Worm (Caenorhabditis elegans): ENCODE results near the gene apc-2.

- TF ChIP-seq peb-1 (tag; optimal IDR thresholded peaks at IDR 0.05) (no peak), nhr-10 (tag; optimal IDR thresholded peaks at IDR 0.05) (no peak), unc-39 (tag; optimal IDR thresholded peaks at IDR 0.05) (no peak), alr-1 (tag; optimal IDR thresholded peaks at IDR 0.05) (no peak), nhr-237 (tag; optimal IDR thresholded peaks at IDR 0.05) (no peak), ZK546.5 (tag; optimal IDR thresholded peaks at IDR 0.05) (no peak), fos-1 (tag; optimal IDR thresholded peaks at IDR 0.05) (no peak), mdl-1 (tag; optimal IDR thresholded peaks at IDR 0.05) (no peak)
Measured at ce11 chrIII:8121923-8122322, 41.5 kb downstream of the apc-2 start.

Data from whole organism, L2 larva.